Fruit fly (Drosophila melanogaster) whole organism, embryonic: ENCODE measurements around the gene Cralbp.
A peak's percentile ranks its signal among the peaks of the same experiment; 100 is the strongest.

ENCODE experiments used
- Asciz ChIP-seq: fragments of 200-800 bp; sonication (Bioruptor generic); optimal IDR thresholded peaks from 2 replicates; lab custom pipeline; 2017; ENCODE audit warnings: missing biosample characterization, mild to moderate bottlenecking, missing genetic modification characterization, missing genetic modification reagents
- Bdp1 ChIP-seq: fragments of 200-800 bp; sonication (Bioruptor generic); optimal IDR thresholded peaks from 3 replicates; lab custom pipeline; 2016; ENCODE audit warnings: missing biosample characterization, missing genetic modification characterization
- C15 ChIP-seq: fragments of 200-800 bp; sonication (Bioruptor generic); IDR thresholded peaks from 3 replicates; pipeline ENCODE4 v1.3.6; 2022; ENCODE audit warnings: missing biosample characterization, missing genetic modification characterization
- CG10654 ChIP-seq: fragments of 200-800 bp; sonication (Bioruptor generic); optimal IDR thresholded peaks from 2 replicates; lab custom pipeline; 2016; ENCODE audit warnings: missing biosample characterization, missing genetic modification characterization
- CG11247 ChIP-seq: fragments of 200-800 bp; sonication (Bioruptor generic); IDR thresholded peaks from 2 replicates; pipeline ENCODE4 v1.3.6; 2022; ENCODE audit warnings: missing biosample characterization, missing genetic modification characterization
- CG11504 ChIP-seq: fragments of 200-800 bp; sonication (Bioruptor generic); optimal IDR thresholded peaks from 3 replicates; lab custom pipeline; 2019; ENCODE audit warnings: missing biosample characterization, mild to moderate bottlenecking, missing genetic modification characterization, moderate library complexity
- CG11560 ChIP-seq: fragments of 200-800 bp; sonication (Bioruptor generic); IDR thresholded peaks from 3 replicates; pipeline ENCODE4 v1.3.6; 2022; ENCODE audit warnings: missing biosample characterization, missing genetic modification characterization
- CG13296 ChIP-seq: fragments of 200-800 bp; sonication (Bioruptor generic); optimal IDR thresholded peaks from 3 replicates; lab custom pipeline; 2018; ENCODE audit warnings: missing biosample characterization, mild to moderate bottlenecking, missing genetic modification characterization
- CG13424 ChIP-seq: fragments of 200-800 bp; sonication (Bioruptor generic); optimal IDR thresholded peaks from 2 replicates; lab custom pipeline; 2019; ENCODE audit warnings: missing biosample characterization, mild to moderate bottlenecking, missing genetic modification characterization, moderate library complexity
- CG13624 ChIP-seq: fragments of 200-800 bp; sonication (Bioruptor generic); optimal IDR thresholded peaks from 2 replicates; lab custom pipeline; 2016; ENCODE audit warnings: missing biosample characterization, missing genetic modification characterization
- CG13894 ChIP-seq: fragments of 200-800 bp; sonication (Bioruptor generic); optimal IDR thresholded peaks from 3 replicates; lab custom pipeline; 2018; ENCODE audit warnings: missing biosample characterization, mild to moderate bottlenecking, missing genetic modification characterization, moderate library complexity
- CG14050 ChIP-seq: fragments of 200-800 bp; sonication (Bioruptor generic); IDR thresholded peaks from 3 replicates; pipeline ENCODE4 v1.3.6; 2022; ENCODE audit warnings: missing biosample characterization, missing genetic modification characterization
- CG14710 ChIP-seq: fragments of 200-800 bp; sonication (Bioruptor generic); optimal IDR thresholded peaks from 3 replicates; lab custom pipeline; 2019; ENCODE audit warnings: missing biosample characterization, mild to moderate bottlenecking, missing genetic modification characterization, moderate library complexity
- CG1529 ChIP-seq: fragments of 200-800 bp; sonication (Bioruptor generic); optimal IDR thresholded peaks from 3 replicates; lab custom pipeline; 2018; ENCODE audit warnings: missing biosample characterization, missing genetic modification characterization
- CG17186 ChIP-seq: fragments of 200-800 bp; sonication (Bioruptor generic); optimal IDR thresholded peaks from 3 replicates; lab custom pipeline; 2017; ENCODE audit warnings: missing biosample characterization, missing genetic modification reagents, missing genetic modification characterization
- CG3065 ChIP-seq: fragments of 200-800 bp; sonication (Bioruptor generic); optimal IDR thresholded peaks from 2 replicates; lab custom pipeline; 2016; ENCODE audit warnings: missing biosample characterization, missing genetic modification characterization
- CG34422 ChIP-seq: fragments of 200-800 bp; sonication (Bioruptor generic); IDR thresholded peaks from 3 replicates; pipeline ENCODE4 v1.3.6; 2022; ENCODE audit warnings: missing biosample characterization, missing genetic modification characterization
- CG3726 ChIP-seq: fragments of 200-800 bp; sonication (Bioruptor generic); IDR thresholded peaks from 3 replicates; pipeline ENCODE4, ENCODE4 v1.3.6; 2022; ENCODE audit warnings: missing biosample characterization, missing genetic modification characterization
- CG3847 ChIP-seq: fragments of 200-800 bp; sonication (Bioruptor generic); IDR thresholded peaks from 2 replicates; pipeline ENCODE4 v1.3.6; 2022; ENCODE audit warnings: missing biosample characterization, missing genetic modification characterization
- D19A ChIP-seq: fragments of 200-800 bp; optimal IDR thresholded peaks from 3 replicates; lab custom pipeline; 2019; ENCODE audit warnings: missing biosample characterization, mild to moderate bottlenecking, missing genetic modification characterization, moderate library complexity
- Dp ChIP-seq: fragments of 200-800 bp; sonication (Bioruptor generic); optimal IDR thresholded peaks from 2 replicates; lab custom pipeline; 2018; ENCODE audit warnings: missing biosample characterization, mild to moderate bottlenecking, missing genetic modification characterization, moderate library complexity
- ERR ChIP-seq: fragments of 200-800 bp; sonication (Bioruptor generic); optimal IDR thresholded peaks from 2 replicates; lab custom pipeline; 2016; ENCODE audit warnings: missing biosample characterization, missing genetic modification characterization
- Ets97D ChIP-seq: fragments of 200-800 bp; sonication (Bioruptor generic); optimal IDR thresholded peaks from 3 replicates; lab custom pipeline; 2016; ENCODE audit warnings: missing biosample characterization, missing genetic modification characterization
- H2.0 ChIP-seq: fragments of 200-800 bp; sonication (Bioruptor generic); IDR thresholded peaks from 2 replicates; pipeline ENCODE4 v1.3.6; 2022; ENCODE audit warnings: missing biosample characterization, missing genetic modification characterization
- HLH3B ChIP-seq: fragments of 200-800 bp; sonication (Bioruptor generic); IDR thresholded peaks from 2 replicates; pipeline ENCODE4 v1.3.6; 2022; ENCODE audit warnings: missing biosample characterization, missing genetic modification characterization
- Hmr ChIP-seq: fragments of 200-800 bp; sonication (Bioruptor generic); optimal IDR thresholded peaks from 3 replicates; lab custom pipeline; 2017; ENCODE audit warnings: mild to moderate bottlenecking, missing biosample characterization, missing genetic modification reagents, missing genetic modification characterization
- Nf-YC ChIP-seq: fragments of 200-800 bp; optimal IDR thresholded peaks from 3 replicates; lab custom pipeline; 2019; ENCODE audit warnings: missing biosample characterization, mild to moderate bottlenecking, missing genetic modification characterization, moderate library complexity
- NfI ChIP-seq: fragments of 200-800 bp; sonication (Bioruptor generic); optimal IDR thresholded peaks from 3 replicates; lab custom pipeline; 2018; ENCODE audit warnings: missing biosample characterization, mild to moderate bottlenecking, missing genetic modification characterization, moderate library complexity
- Rx ChIP-seq: fragments of 200-800 bp; sonication (Bioruptor generic); IDR thresholded peaks from 2 replicates; pipeline ENCODE4 v1.3.6; 2022; ENCODE audit warnings: missing biosample characterization, missing genetic modification characterization
- Sin3A ChIP-seq: fragments of >200 bp; optimal IDR thresholded peaks from 2 replicates; lab custom pipeline; 2018
- Spps ChIP-seq: fragments of 200-800 bp; sonication (Bioruptor generic); optimal IDR thresholded peaks from 2 replicates; lab custom pipeline; 2018; ENCODE audit warnings: missing biosample characterization, mild to moderate bottlenecking, missing genetic modification characterization
- Trl ChIP-seq, 3 experiments: fragments of >200 bp in 2 of 3; fragments of 200-800 bp in 1 of 3; sonication (Bioruptor generic) in 1 of 3; optimal IDR thresholded peaks; 2 replicates in 1 of 3; 3 replicates in 2 of 3; lab custom pipeline; 2016 to 2017; ENCODE audit warnings: missing biosample characterization in 1 of 3, missing genetic modification characterization in 1 of 3
- aop ChIP-seq: fragments of 200-800 bp; sonication (Bioruptor generic); IDR thresholded peaks from 2 replicates; pipeline ENCODE4 v1.3.6; 2022; ENCODE audit warnings: missing biosample characterization, missing genetic modification characterization
- ara ChIP-seq: fragments of 200-800 bp; sonication (Bioruptor generic); IDR thresholded peaks from 2 replicates; pipeline ENCODE4 v1.3.6; 2022; ENCODE audit warnings: missing biosample characterization, missing genetic modification characterization
- ase ChIP-seq: fragments of 200-800 bp; sonication (Bioruptor generic); IDR thresholded peaks from 3 replicates; pipeline ENCODE4 v1.3.6; 2022; ENCODE audit warnings: missing biosample characterization, missing genetic modification characterization
- ash1 ChIP-seq: fragments of 200-800 bp; sonication (Bioruptor generic); optimal IDR thresholded peaks from 2 replicates; lab custom pipeline; 2018; ENCODE audit warnings: missing biosample characterization, mild to moderate bottlenecking, missing genetic modification characterization
- ci ChIP-seq: fragments of 200-800 bp; sonication (Bioruptor generic); IDR thresholded peaks from 3 replicates; pipeline ENCODE4 v1.3.6; 2022; ENCODE audit warnings: missing biosample characterization, missing genetic modification characterization
- da ChIP-seq: fragments of 200-800 bp; sonication (Bioruptor generic); optimal IDR thresholded peaks from 2 replicates; lab custom pipeline; 2016; ENCODE audit warnings: missing biosample characterization, missing genetic modification characterization
- disco-r ChIP-seq: fragments of 200-800 bp; sonication (Bioruptor generic); optimal IDR thresholded peaks from 2 replicates; lab custom pipeline; 2016; ENCODE audit warnings: missing biosample characterization, missing genetic modification characterization
- dmrt99B ChIP-seq: fragments of 200-800 bp; sonication (Bioruptor generic); optimal IDR thresholded peaks from 2 replicates; lab custom pipeline; 2018; ENCODE audit warnings: missing biosample characterization, mild to moderate bottlenecking, missing genetic modification characterization, moderate library complexity
- eve ChIP-seq, 2 experiments: fragments of >200 bp; optimal IDR thresholded peaks; 2 replicates each; lab custom pipeline; 2017; ENCODE audit warnings: missing biosample characterization in 2 of 2, missing genetic modification characterization in 2 of 2
- fd3F ChIP-seq: fragments of 200-800 bp; sonication (Bioruptor generic); optimal IDR thresholded peaks from 2 replicates; lab custom pipeline; 2018; ENCODE audit warnings: missing biosample characterization, mild to moderate bottlenecking, missing genetic modification characterization, moderate library complexity
- fd64A ChIP-seq: fragments of 200-800 bp; sonication (Bioruptor generic); optimal IDR thresholded peaks from 3 replicates; lab custom pipeline; 2018; ENCODE audit warnings: missing biosample characterization, mild to moderate bottlenecking, missing genetic modification characterization
- hb ChIP-seq: fragments of 200-800 bp; sonication (Bioruptor generic); IDR thresholded peaks from 3 replicates; pipeline ENCODE4 v1.3.6; 2022; ENCODE audit warnings: missing biosample characterization, missing genetic modification characterization; ENCODE audit not compliant: partially characterized antibody
- jumu ChIP-seq: fragments of 200-800 bp; sonication (Bioruptor generic); optimal IDR thresholded peaks from 3 replicates; lab custom pipeline; 2016; ENCODE audit warnings: missing biosample characterization, missing genetic modification characterization
- ken ChIP-seq: fragments of 200-800 bp; sonication (Bioruptor generic); IDR thresholded peaks from 3 replicates; pipeline ENCODE4 v1.3.6; 2022; ENCODE audit warnings: missing biosample characterization, missing genetic modification characterization
- nerfin-1 ChIP-seq: fragments of 200-800 bp; sonication (Bioruptor generic); optimal IDR thresholded peaks from 3 replicates; lab custom pipeline; 2019; ENCODE audit warnings: missing biosample characterization, mild to moderate bottlenecking, missing genetic modification characterization, moderate library complexity
- nmo ChIP-seq: fragments of 200-800 bp; sonication (Bioruptor generic); optimal IDR thresholded peaks from 2 replicates; lab custom pipeline; 2018; ENCODE audit warnings: missing biosample characterization, mild to moderate bottlenecking, missing genetic modification characterization, moderate library complexity
- p53 ChIP-seq: fragments of 200-800 bp; sonication (Bioruptor generic); optimal IDR thresholded peaks from 2 replicates; lab custom pipeline; 2016; ENCODE audit warnings: missing biosample characterization, missing genetic modification characterization
- tap ChIP-seq: fragments of 200-800 bp; optimal IDR thresholded peaks from 3 replicates; lab custom pipeline; 2019; ENCODE audit warnings: missing biosample characterization, mild to moderate bottlenecking, missing genetic modification characterization, moderate library complexity
- toy ChIP-seq: fragments of 200-800 bp; sonication (Bioruptor generic); IDR thresholded peaks from 2 replicates; pipeline ENCODE4 v1.3.6; 2022; ENCODE audit warnings: missing biosample characterization, missing genetic modification characterization
- tx ChIP-seq: fragments of 200-800 bp; sonication (Bioruptor generic); optimal IDR thresholded peaks from 2 replicates; lab custom pipeline; 2016; ENCODE audit warnings: missing biosample characterization, missing genetic modification characterization
- yki ChIP-seq: fragments of >200 bp; optimal IDR thresholded peaks from 3 replicates; lab custom pipeline; 2018

Gene Cralbp

dm6 chr3L:5793967-5794366 lies 7.4 kb upstream of the Cralbp start, which contains the start of gene Bre1 (continued):
- TF ChIP-seq tap (no peak), hb (GFP tag; lab: Robert Waterston, UW) (0 out of 3 replicates have a peak, but pooled peaks have one; percentile 55), da (GFP tag; lab: Kevin White, UChicago) (no peak), ERR (no peak), Bdp1 (GFP tag; lab: Kevin White, UChicago) (no peak), ash1 (GFP tag; lab: Kevin White, UChicago) (no peak), CG11560 (tag; lab: Robert Waterston, UW) (peak; percentile 97), CG13894 (no peak), Asciz (GFP tag; lab: Kevin White, UChicago) (no peak), toy (GFP tag; lab: Robert Waterston, UW) (no peak), CG3726 (GFP tag; lab: Robert Waterston, UW) (no peak), CG14050 (GFP tag; lab: Robert Waterston, UW) (no peak), D19A (no peak), NfI (GFP tag; lab: Kevin White, UChicago) (no peak), ase (GFP tag; lab: Robert Waterston, UW) (no peak), CG13296 (GFP tag; lab: Kevin White, UChicago) (no peak), yki (lab: Kevin White, UChicago) (no peak), Sin3A (peak; percentile 74), HLH3B (no peak), ken (no peak), Hmr (no peak), nerfin-1 (tag; lab: Kevin White, UChicago) (peak; percentile 1), CG3847 (peak; percentile 44), Trl (optimal IDR thresholded peaks at IDR 0.05; lab: Kevin White, UChicago) (no peak), Trl (GFP tag; optimal IDR thresholded peaks at IDR 0.05; lab: Kevin White, UChicago) (no peak), eve (GFP tag; optimal IDR thresholded peaks at IDR 0.05; lab: Kevin White, UChicago) (no peak), C15 (GFP tag; lab: Robert Waterston, UW) (no peak), CG10654 (GFP tag; lab: Kevin White, UChicago) (no peak), p53 (peak; percentile 8), CG13424 (tag; lab: Kevin White, UChicago) (no peak), fd64A (GFP tag; lab: Kevin White, UChicago) (no peak), CG3065 (GFP tag; lab: Kevin White, UChicago) (no peak), CG1529 (no peak), Spps (tag; lab: Kevin White, UChicago) (no peak), nmo (GFP tag; lab: Kevin White, UChicago) (peak; percentile 55), CG13624 (GFP tag; lab: Kevin White, UChicago) (no peak), Ets97D (GFP tag; lab: Kevin White, UChicago) (peak; percentile 73), Rx (GFP tag; lab: Robert Waterston, UW) (no peak), tx (GFP tag; lab: Kevin White, UChicago) (no peak), aop (GFP tag; lab: Robert Waterston, UW) (no peak), fd3F (GFP tag; lab: Kevin White, UChicago) (no peak), CG11504 (no peak), Nf-YC (tag; lab: Kevin White, UChicago) (peak; percentile 3), ci (no peak), disco-r (GFP tag; lab: Kevin White, UChicago) (no peak), CG11247 (GFP tag; lab: Robert Waterston, UW) (no peak), ara (no peak), CG14710 (tag; lab: Kevin White, UChicago) (peak; percentile 63), CG34422 (peak; percentile 33; the same call in 1 of the 3 replicates), dmrt99B (tag; lab: Kevin White, UChicago) (no peak), Dp (GFP tag; lab: Kevin White, UChicago) (peak; percentile 95), CG17186 (GFP tag; lab: Kevin White, UChicago) (peak; percentile 48), jumu (GFP tag; lab: Kevin White, UChicago) (no peak), H2.0 (GFP tag; lab: Robert Waterston, UW) (no peak)
